Fruit fly (Drosophila melanogaster): ENCODE measurements around the gene X11L.

X11L gene

DNA sequence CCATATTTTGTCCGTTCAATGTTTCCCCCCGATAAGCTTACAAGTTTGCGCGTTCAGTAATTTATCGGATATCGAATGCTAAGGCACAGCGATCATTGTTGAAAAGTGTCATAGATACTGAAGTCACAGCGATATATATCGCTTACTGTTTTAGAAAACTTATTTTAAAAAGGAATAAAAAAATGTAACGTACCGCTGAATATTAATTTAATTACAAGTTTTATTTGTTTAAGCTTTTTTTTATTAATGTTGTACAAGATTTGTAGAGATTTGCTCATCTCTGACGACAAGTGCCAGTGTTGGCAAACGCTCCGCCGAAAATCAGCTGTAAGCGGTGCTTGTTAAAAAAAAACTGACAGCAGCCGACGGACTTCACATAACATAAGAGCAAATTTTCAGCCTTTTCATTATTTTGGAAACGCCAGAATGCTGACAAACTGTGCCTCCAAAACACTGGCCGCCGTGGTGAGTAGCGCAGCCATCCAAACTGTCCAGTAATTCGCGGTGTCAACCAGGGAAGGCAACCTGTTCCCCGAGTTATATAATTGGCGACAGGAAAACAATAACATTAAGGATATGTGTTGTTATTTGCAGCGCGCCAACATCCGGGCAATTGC, 32.7 kb downstream of the X11L start, which contains the start of the genes corolla and ND-24 (continued):
- TF ChIP-seq tx (GFP tag; optimal IDR thresholded peaks at IDR 0.05) (peak; percentile 79), CG4404 (GFP tag; IDR thresholded peaks at IDR 0.05) (peak; percentile 80), luna (GFP tag; optimal IDR thresholded peaks at IDR 0.05) (peak; percentile 64), CG1024 (GFP tag; IDR thresholded peaks at IDR 0.05) (peak; percentile 77), Eip74EF (GFP tag; optimal IDR thresholded peaks at IDR 0.05) (no peak), CG17802 (tag; optimal IDR thresholded peaks at IDR 0.05) (peak; percentile 53), pb (GFP tag; optimal IDR thresholded peaks at IDR 0.05) (peak; percentile 45), unc-4 (GFP tag; IDR thresholded peaks at IDR 0.05; ENCODE audit: partially characterized antibody) (peak; percentile 92), slp2 (GFP tag; optimal IDR thresholded peaks at IDR 0.05) (peak; percentile 78), aop (GFP tag; IDR thresholded peaks at IDR 0.05) (0 out of 2 replicates have a peak, but pooled peaks have one; percentile 36), Hr3 (GFP tag; optimal IDR thresholded peaks at IDR 0.05) (peak; percentile 87), Camta (GFP tag; optimal IDR thresholded peaks at IDR 0.05) (peak; percentile 85), Sin3A (optimal IDR thresholded peaks at IDR 0.05) (peak; percentile 75), CG9437 (GFP tag; optimal IDR thresholded peaks at IDR 0.05) (peak; percentile 50), CG1832 (GFP tag; optimal IDR thresholded peaks at IDR 0.05) (no peak), CG42726 (GFP tag; IDR thresholded peaks at IDR 0.05; ENCODE audit: partially characterized antibody) (peak; percentile 74), row (GFP tag; IDR thresholded peaks at IDR 0.05) (peak; percentile 94), CG15696 (tag; optimal IDR thresholded peaks at IDR 0.05) (peak; percentile 69), CG16863 (GFP tag; optimal IDR thresholded peaks at IDR 0.05) (peak; percentile 83), CG12071 (GFP tag; optimal IDR thresholded peaks at IDR 0.05) (no peak), HmgZ (tag; optimal IDR thresholded peaks at IDR 0.05) (peak; percentile 75), wdn (GFP tag; IDR thresholded peaks at IDR 0.05) (peak; percentile 57; the same call in 1 of the 2 replicates), phol (tag; optimal IDR thresholded peaks at IDR 0.05) (peak; percentile 83), NC2α (GFP tag; optimal IDR thresholded peaks at IDR 0.05) (peak; percentile 62), Aef1 (GFP tag; IDR thresholded peaks at IDR 0.05) (peak; percentile 88), ash1 (GFP tag; optimal IDR thresholded peaks at IDR 0.05) (no peak), CG8089 (GFP tag; optimal IDR thresholded peaks at IDR 0.05) (peak; percentile 69), CG4282 (GFP tag; optimal IDR thresholded peaks at IDR 0.05) (peak; percentile 67), emc (GFP tag; optimal IDR thresholded peaks at IDR 0.05) (peak; percentile 30), vnd (GFP tag; IDR thresholded peaks at IDR 0.05; ENCODE audit: partially characterized antibody) (peak; percentile 85), ap (GFP tag; IDR thresholded peaks at IDR 0.05) (peak; percentile 78), CG7987 (GFP tag; optimal IDR thresholded peaks at IDR 0.05) (peak; percentile 31), CG17385 (GFP tag; optimal IDR thresholded peaks at IDR 0.05) (peak; percentile 75), CG15011 (GFP tag; optimal IDR thresholded peaks at IDR 0.05) (no peak), disco-r (GFP tag; optimal IDR thresholded peaks at IDR 0.05) (peak; percentile 73), CG8290 (GFP tag; optimal IDR thresholded peaks at IDR 0.05) (peak; percentile 82), CG8290 (tag; optimal IDR thresholded peaks at IDR 0.05) (peak in 1 of 2 experiments; percentile 54), ems (GFP tag; optimal IDR thresholded peaks at IDR 0.05) (peak; percentile 83), crc (GFP tag; optimal IDR thresholded peaks at IDR 0.05) (peak; percentile 37), CG2116 (GFP tag; optimal IDR thresholded peaks at IDR 0.05) (peak; percentile 89), CG3995 (GFP tag; optimal IDR thresholded peaks at IDR 0.05) (peak; percentile 92), CG6854 (GFP tag; optimal IDR thresholded peaks at IDR 0.05) (peak; percentile 48), CG7556 (GFP tag; optimal IDR thresholded peaks at IDR 0.05) (peak; percentile 72), CG1529 (GFP tag; optimal IDR thresholded peaks at IDR 0.05) (peak; percentile 52), CG2712 (tag; optimal IDR thresholded peaks at IDR 0.05) (peak; percentile 83), BEAF-32 (GFP tag; optimal IDR thresholded peaks at IDR 0.05) (peak; percentile 89), sens-2 (GFP tag; IDR thresholded peaks at IDR 0.05) (peak; percentile 48; the same call in 1 of the 2 replicates), gsb (GFP tag; IDR thresholded peaks at IDR 0.05) (0 out of 2 replicates have a peak, but pooled peaks have one; percentile 30), usp (GFP tag; optimal IDR thresholded peaks at IDR 0.05) (no peak), btn (GFP tag; optimal IDR thresholded peaks at IDR 0.05) (peak; percentile 19), cad (GFP tag; optimal IDR thresholded peaks at IDR 0.05) (no peak)

All from whole organism, embryonic.